Worm (Caenorhabditis elegans) whole organism, L2 larva: ENCODE measurements around the gene srh-200.

Experiments
- lsy-2 ChIP-seq, 2 experiments: fragments of 150-350 bp in 1 of 2; sonication (generic microtip) in 1 of 2; optimal IDR thresholded peaks; 2 replicates each; lab custom pipeline; 2014 to 2017; ENCODE audit warnings: missing biosample characterization in 2 of 2, missing genetic modification characterization in 2 of 2
- nhr-12 ChIP-seq: fragments of 150-350 bp; optimal IDR thresholded peaks from 2 replicates; lab custom pipeline; 2014; ENCODE audit warnings: missing biosample characterization, missing genetic modification characterization
- nhr-21 ChIP-seq: fragments of 150-350 bp; optimal IDR thresholded peaks from 2 replicates; lab custom pipeline; 2014; ENCODE audit warnings: missing biosample characterization, missing genetic modification characterization
- nhr-25 ChIP-seq: fragments of 150-350 bp; sonication (generic microtip); optimal IDR thresholded peaks from 3 replicates; lab custom pipeline; 2014; ENCODE audit warnings: missing biosample characterization, missing genetic modification characterization
- snpc-4 ChIP-seq: fragments of 150-350 bp; optimal IDR thresholded peaks from 2 replicates; lab custom pipeline; 2014; ENCODE audit warnings: missing biosample characterization, missing genetic modification characterization
- ztf-4 ChIP-seq: fragments of 150-350 bp; optimal IDR thresholded peaks from 2 replicates; lab custom pipeline; 2014; ENCODE audit warnings: missing biosample characterization, missing genetic modification characterization

- TF ChIP-seq nhr-12 (tag; lab: Kevin White, UChicago) (no peak), lsy-2 (tag; optimal IDR thresholded peaks at IDR 0.05; lab: Kevin White, UChicago) (no peak), nhr-21 (tag; lab: Kevin White, UChicago) (no peak), snpc-4 (tag; lab: Kevin White, UChicago) (no peak), nhr-25 (tag; lab: Kevin White, UChicago) (no peak), ztf-4 (no peak)
Observed at ce11 chrV:7603404-7603803, 50.1 kb downstream of the srh-200 start, which contains the start of gene C50E3.11.
